Worm (Caenorhabditis elegans): Measurements from ENCODE around the gene nmur-1.

DNA sequence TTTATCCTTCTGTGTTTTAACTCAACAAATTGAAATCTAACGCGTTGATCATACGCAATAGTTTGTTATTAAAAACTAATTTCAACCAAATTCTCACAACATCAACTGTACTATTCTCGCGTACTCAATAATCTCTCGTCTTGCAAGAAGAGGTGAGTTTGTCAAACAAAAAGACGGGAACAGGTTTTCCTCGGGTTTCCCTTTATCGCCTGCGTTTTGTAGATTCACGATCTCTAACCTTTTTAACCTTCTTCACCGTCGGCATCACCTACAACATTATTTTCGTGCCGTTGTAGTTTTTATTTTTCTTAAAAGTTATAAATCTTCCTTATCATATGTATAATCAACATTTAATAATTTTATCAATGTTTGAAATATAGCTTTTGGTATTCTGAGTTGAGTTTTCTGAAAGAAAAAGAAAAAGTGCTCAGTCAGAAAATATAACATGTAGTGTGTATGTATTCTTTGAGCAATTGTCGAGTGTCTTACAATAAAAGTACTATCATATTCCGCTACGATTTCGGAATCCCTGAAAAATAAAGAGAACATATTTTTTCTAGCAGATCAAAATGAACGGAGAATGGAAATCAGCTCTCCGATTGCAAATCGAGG, 48.2 kb downstream of the nmur-1 start, which contains the start of gene snf-12:
- TF ChIP-seq nhr-77 (tag; optimal IDR thresholded peaks at IDR 0.05) (no peak), sem-4 (tag; optimal IDR thresholded peaks at IDR 0.05) (no peak), elt-3 (tag; optimal IDR thresholded peaks at IDR 0.05) (no peak), mbf-1 (tag; optimal IDR thresholded peaks at IDR 0.05) (no peak), nhr-23 (tag; optimal IDR thresholded peaks at IDR 0.05) (no peak), nhr-12 (tag; optimal IDR thresholded peaks at IDR 0.05) (no peak)
